Fruit fly (Drosophila melanogaster) whole organism: ENCODE results near the gene Wdr82.

Source experiments
- CG8478 ChIP-seq: fragments of >200 bp; optimal IDR thresholded peaks from 2 replicates; lab custom pipeline; 2018; ENCODE audit warnings: inconsistent platforms
- psq ChIP-seq: fragments of >200 bp; optimal IDR thresholded peaks from 2 replicates; lab custom pipeline; 2017

DNA sequence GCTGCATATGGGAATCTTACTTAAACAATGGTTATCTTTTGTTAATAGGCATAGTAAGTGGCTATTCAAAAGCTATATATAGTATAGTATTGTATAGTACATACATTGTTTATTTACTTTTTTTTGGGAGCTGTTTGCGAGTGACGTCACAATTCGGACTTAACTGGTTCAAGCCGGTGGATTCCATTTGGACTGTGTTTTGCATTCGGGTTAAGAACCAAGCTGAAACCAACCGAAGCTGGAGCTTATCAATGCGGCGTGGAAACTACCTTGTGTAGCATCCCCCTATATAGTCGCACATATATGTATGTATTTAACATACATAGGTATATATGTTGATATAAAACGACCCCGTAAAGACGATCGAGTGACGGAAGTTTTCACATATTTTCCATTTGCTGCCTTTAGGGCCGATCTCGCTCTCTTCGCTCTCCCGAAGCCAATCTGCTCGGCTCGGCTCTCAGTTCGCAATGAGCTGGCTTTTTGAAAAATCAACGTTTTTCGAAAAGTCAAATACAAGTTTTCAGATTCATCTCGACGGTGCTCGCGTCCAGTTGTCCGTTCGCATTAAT lies 45.6 kb upstream of the Wdr82 start:
- no peak for TF ChIP-seq CG8478
- no peak for TF ChIP-seq psq (lab: Kevin White, UChicago)
